Worm (Caenorhabditis elegans) whole organism, L2 larva: ENCODE results near the gene nadk-1.

Experiments
- ZK546.5 ChIP-seq: sonication (generic microtip); optimal IDR thresholded peaks from 2 replicates; lab custom pipeline; 2017; ENCODE audit warnings: missing biosample characterization, missing genetic modification characterization
- ama-1 ChIP-seq: fragments of 150-350 bp; optimal IDR thresholded peaks from 2 replicates; lab custom pipeline; 2018; ENCODE audit warnings: inconsistent platforms
- lin-13 ChIP-seq: fragments of 150-350 bp; optimal IDR thresholded peaks from 2 replicates; lab custom pipeline; 2014; ENCODE audit warnings: missing biosample characterization, missing genetic modification reagents, missing genetic modification characterization
- mab-5 ChIP-seq: fragments of 150-350 bp; optimal IDR thresholded peaks from 2 replicates; lab custom pipeline; 2014; ENCODE audit warnings: missing biosample characterization, missing genetic modification characterization

DNA sequence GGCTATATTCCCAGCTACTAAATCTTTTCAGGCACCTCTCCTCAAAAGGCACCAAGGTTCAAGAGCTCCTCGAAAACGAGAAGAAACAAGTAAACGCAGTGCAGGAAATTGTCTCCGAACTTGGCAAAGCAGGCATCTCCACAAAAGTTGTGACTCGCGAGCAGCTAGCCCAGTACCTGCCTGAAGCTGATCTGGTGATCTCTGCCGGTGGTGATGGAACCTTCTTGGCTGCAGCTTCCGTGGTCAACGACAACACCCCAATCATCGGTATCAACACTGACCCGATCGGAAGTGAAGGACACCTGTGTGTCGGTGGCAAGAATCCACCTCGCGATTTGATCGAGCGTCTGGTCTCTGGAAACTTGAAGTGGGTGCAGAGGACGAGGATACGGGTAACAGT is 1.3 kb downstream of the nadk-1 start:
- TF ChIP-seq mab-5 (tag; lab: Kevin White, UChicago) (no peak), lin-13 (GFP tag; lab: Kevin White, UChicago) (no peak), ZK546.5 (tag; lab: Kevin White, UChicago) (no peak), ama-1 (no peak)
